Fruit fly (Drosophila melanogaster): ENCODE data around the gene UK114.

DNA sequence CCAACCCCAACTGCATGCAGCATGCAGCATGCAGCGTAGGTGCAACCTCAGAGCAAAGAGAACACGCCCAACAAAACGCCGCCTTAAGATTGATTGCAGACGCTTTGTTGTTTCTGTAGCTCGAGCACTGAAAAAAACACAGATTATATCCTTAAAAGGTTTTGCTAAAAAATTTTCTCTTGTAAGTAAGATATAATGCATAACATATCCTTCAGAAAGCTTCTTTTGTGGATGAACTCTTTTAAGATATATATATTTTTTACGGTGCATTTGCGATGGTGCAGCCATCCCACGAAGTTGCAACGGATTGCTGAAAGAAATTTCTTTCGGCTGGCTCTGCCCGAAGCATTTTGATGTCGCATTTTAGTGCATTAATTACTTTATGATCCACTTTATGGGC lies 903 bp upstream of the UK114 start:
- TF ChIP-seq ey (GFP tag; optimal IDR thresholded peaks at IDR 0.05) (peak; percentile 54), usp (GFP tag; optimal IDR thresholded peaks at IDR 0.05) (no peak), foxo (GFP tag; optimal IDR thresholded peaks at IDR 0.05) (peak in 1 of 2 experiments; percentile 55), OdsH (GFP tag; optimal IDR thresholded peaks at IDR 0.05) (peak; percentile 21), Rel (GFP tag; optimal IDR thresholded peaks at IDR 0.05) (no peak), Rel (tag; optimal IDR thresholded peaks at IDR 0.05) (no peak), N (GFP tag; optimal IDR thresholded peaks at IDR 0.05) (no peak), fru (GFP tag; optimal IDR thresholded peaks at IDR 0.05) (peak; percentile 38), psq (GFP tag; optimal IDR thresholded peaks at IDR 0.05) (no peak), Sp1 (GFP tag; optimal IDR thresholded peaks at IDR 0.05) (peak; percentile 19), woc (GFP tag; optimal IDR thresholded peaks at IDR 0.05) (peak; percentile 22)

Data from whole organism, wandering third instar larva.